Worm (Caenorhabditis elegans): ENCODE results near the gene Y47D7A.18.

ce11 chrV:4371309-4371933 is 45.2 kb downstream of the Y47D7A.18 start, which contains the start of the genes gmpr-1 and fipp-1:
- no peak for TF ChIP-seq nhr-41 (GFP tag; IDR thresholded peaks at IDR 0.05)
- no peak for TF ChIP-seq ztf-11 (tag; optimal IDR thresholded peaks at IDR 0.05)
- no peak for TF ChIP-seq aly-2 (tag; optimal IDR thresholded peaks at IDR 0.05)
- no peak for TF ChIP-seq ztf-7 (tag; optimal IDR thresholded peaks at IDR 0.05)
- no peak for TF ChIP-seq ceh-82 (tag; optimal IDR thresholded peaks at IDR 0.05)
- TF ChIP-seq egl-27 (tag; optimal IDR thresholded peaks at IDR 0.05), result no peak
- TF ChIP-seq attf-4 (tag; optimal IDR thresholded peaks at IDR 0.05), result no peak
- no peak for TF ChIP-seq unc-62 (GFP tag; optimal IDR thresholded peaks at IDR 0.05 in 1 of 2)
- TF ChIP-seq unc-62 (tag; optimal IDR thresholded peaks at IDR 0.05), result no peak
- peak in 1 of 2 experiments; percentile 8 for TF ChIP-seq mdl-1 (tag; optimal IDR thresholded peaks at IDR 0.05)
